Worm (Caenorhabditis elegans): ENCODE data around the gene npp-8.
A peak's percentile ranks its signal among the peaks of the same experiment; 100 is the strongest.

DNA sequence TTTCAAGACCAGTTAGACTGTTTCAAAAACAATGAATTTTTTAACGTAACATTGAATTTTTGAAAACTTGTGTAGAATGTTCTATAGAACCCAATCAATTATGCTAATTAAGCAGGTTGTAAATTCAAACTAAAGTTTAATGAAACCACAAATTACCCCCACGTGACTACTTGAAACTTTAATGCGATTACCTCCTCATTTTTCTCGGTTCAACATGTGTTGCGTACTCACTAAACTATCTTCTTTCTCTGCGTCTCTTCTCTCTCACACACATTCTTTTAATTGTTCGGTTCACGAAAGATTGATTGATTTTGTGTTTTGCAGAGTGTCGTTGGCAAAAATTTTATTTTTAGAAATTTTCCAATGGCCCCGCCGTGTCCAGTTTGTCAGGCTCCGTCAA lies 28.1 kb upstream of the npp-8 start, which contains the start of gene nhr-87:
- TF ChIP-seq mab-5 (tag; optimal IDR thresholded peaks at IDR 0.05) (no peak), hlh-1 (tag; optimal IDR thresholded peaks at IDR 0.05) (peak; percentile 22), unc-62 (GFP tag; optimal IDR thresholded peaks at IDR 0.05) (no peak), ztf-11 (tag; optimal IDR thresholded peaks at IDR 0.05) (no peak), nhr-76 (tag; optimal IDR thresholded peaks at IDR 0.05) (no peak)
